Fruit fly (Drosophila melanogaster): ENCODE results near the gene CG42680.

CG42680 gene

DNA sequence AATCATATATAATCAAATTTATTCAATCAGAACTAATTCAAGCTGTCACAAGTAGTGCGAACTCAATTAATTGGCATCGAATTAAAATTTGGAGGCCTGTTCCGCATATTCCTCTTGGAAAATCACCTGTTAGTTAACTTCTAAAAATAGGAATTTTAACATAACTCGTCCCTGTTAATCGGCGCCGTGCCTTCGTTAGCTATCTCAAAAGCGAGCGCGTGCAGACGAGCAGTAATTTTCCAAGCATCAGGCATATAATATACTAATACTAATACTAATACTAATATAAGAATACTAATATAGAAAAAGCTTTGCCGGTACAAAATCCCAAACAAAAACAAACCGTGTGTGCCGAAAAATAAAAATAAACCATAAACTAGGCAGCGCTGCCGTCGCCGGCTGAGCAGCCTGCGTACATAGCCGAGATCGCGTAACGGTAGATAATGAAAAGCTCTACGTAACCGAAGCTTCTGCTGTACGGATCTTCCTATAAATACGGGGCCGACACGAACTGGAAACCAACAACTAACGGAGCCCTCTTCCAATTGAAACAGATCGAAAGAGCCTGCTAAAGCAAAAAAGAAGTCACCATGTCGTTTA, 27.8 kb upstream of the CG42680 start (continued):
- TF ChIP-seq bbx (GFP tag; IDR thresholded peaks at IDR 0.05; ENCODE audit: partially characterized antibody): no peak
- no peak for TF ChIP-seq seq (GFP tag; IDR thresholded peaks at IDR 0.05)
- TF ChIP-seq CG14050 (GFP tag; IDR thresholded peaks at IDR 0.05): no peak
- no peak for TF ChIP-seq fd64A (GFP tag; optimal IDR thresholded peaks at IDR 0.05)
- no peak for TF ChIP-seq hb (GFP tag; IDR thresholded peaks at IDR 0.05; ENCODE audit: partially characterized antibody)
- TF ChIP-seq CG12769 (tag; optimal IDR thresholded peaks at IDR 0.05): peak; percentile 67
- no peak for TF ChIP-seq CG14014 (GFP tag; IDR thresholded peaks at IDR 0.05)
- no peak for TF ChIP-seq Lpt (GFP tag; optimal IDR thresholded peaks at IDR 0.05)
- TF ChIP-seq CG13123 (GFP tag; optimal IDR thresholded peaks at IDR 0.05): no peak
- TF ChIP-seq kay (GFP tag; optimal IDR thresholded peaks at IDR 0.05): no peak
- TF ChIP-seq bsh (GFP tag; optimal IDR thresholded peaks at IDR 0.05): no peak
- no peak for TF ChIP-seq CG30431 (GFP tag; optimal IDR thresholded peaks at IDR 0.05)
- no peak for TF ChIP-seq CG11398 (GFP tag; optimal IDR thresholded peaks at IDR 0.05)
- no peak for TF ChIP-seq lilli (GFP tag; optimal IDR thresholded peaks at IDR 0.05)
- no peak for TF ChIP-seq CG7839 (tag; optimal IDR thresholded peaks at IDR 0.05)
- TF ChIP-seq CG10543 (GFP tag; optimal IDR thresholded peaks at IDR 0.05): peak; percentile 72
- TF ChIP-seq cg (GFP tag; optimal IDR thresholded peaks at IDR 0.05): peak; percentile 23
- TF ChIP-seq CkIIα-i1 (GFP tag; IDR thresholded peaks at IDR 0.05): no peak
- no peak for TF ChIP-seq sim (GFP tag; IDR thresholded peaks at IDR 0.05)
- no peak for TF ChIP-seq Ptx1 (GFP tag; IDR thresholded peaks at IDR 0.05)
- TF ChIP-seq ERR (GFP tag; optimal IDR thresholded peaks at IDR 0.05): no peak
- no peak for TF ChIP-seq dan (GFP tag; IDR thresholded peaks at IDR 0.05)
- no peak for TF ChIP-seq amos (GFP tag; IDR thresholded peaks at IDR 0.05; ENCODE audit: partially characterized antibody)
- TF ChIP-seq dm (GFP tag; optimal IDR thresholded peaks at IDR 0.05): no peak
- peak; percentile 55 for TF ChIP-seq Hmr (GFP tag; optimal IDR thresholded peaks at IDR 0.05)
- TF ChIP-seq CG12104 (GFP tag; optimal IDR thresholded peaks at IDR 0.05): no peak
- no peak for TF ChIP-seq ind (GFP tag; optimal IDR thresholded peaks at IDR 0.05)
- TF ChIP-seq CG12219 (GFP tag; optimal IDR thresholded peaks at IDR 0.05): no peak
- no peak for TF ChIP-seq E2f2 (GFP tag; IDR thresholded peaks at IDR 0.05)
- no peak for TF ChIP-seq CG1603 (tag; optimal IDR thresholded peaks at IDR 0.05)
- no peak for TF ChIP-seq HmgZ (tag; optimal IDR thresholded peaks at IDR 0.05)
- no peak for TF ChIP-seq Gsc (GFP tag; IDR thresholded peaks at IDR 0.05)
- no peak for TF ChIP-seq ssp (GFP tag; IDR thresholded peaks at IDR 0.05)
- no peak for TF ChIP-seq Dbx (GFP tag; IDR thresholded peaks at IDR 0.05)
- no peak for TF ChIP-seq klu (GFP tag; IDR thresholded peaks at IDR 0.05)
- peak; percentile 82; the same call in 2 of the 4 replicates for TF ChIP-seq chinmo (GFP tag; IDR thresholded peaks at IDR 0.05; ENCODE audit: partially characterized antibody)
- TF ChIP-seq Atf6 (GFP tag; IDR thresholded peaks at IDR 0.05): no peak
- TF ChIP-seq Oli (tag; optimal IDR thresholded peaks at IDR 0.05): no peak
- no peak for TF ChIP-seq Ets97D (GFP tag; optimal IDR thresholded peaks at IDR 0.05)
- TF ChIP-seq MTF-1 (GFP tag; optimal IDR thresholded peaks at IDR 0.05; ENCODE audit: borderline replicate concordance): no peak
- no peak for TF ChIP-seq CG14860 (GFP tag; IDR thresholded peaks at IDR 0.05; ENCODE audit: partially characterized antibody)
- TF ChIP-seq CG8089 (GFP tag; optimal IDR thresholded peaks at IDR 0.05): no peak
- TF ChIP-seq Asciz (GFP tag; optimal IDR thresholded peaks at IDR 0.05): no peak
- TF ChIP-seq CG34376 (GFP tag; optimal IDR thresholded peaks at IDR 0.05): peak; percentile 4
- TF ChIP-seq CG12659 (GFP tag; optimal IDR thresholded peaks at IDR 0.05): no peak
- TF ChIP-seq al (GFP tag; IDR thresholded peaks at IDR 0.05): no peak
- peak; percentile 33 for TF ChIP-seq CG18599 (GFP tag; optimal IDR thresholded peaks at IDR 0.05)
- no peak for TF ChIP-seq CHES-1-like (GFP tag; optimal IDR thresholded peaks at IDR 0.05)
- peak in 1 of 2 experiments; percentile 79 for TF ChIP-seq Pdp1 (GFP tag; optimal IDR thresholded peaks at IDR 0.05)
- peak; percentile 70 for TF ChIP-seq exex (tag; optimal IDR thresholded peaks at IDR 0.05)
